Fruit fly (Drosophila melanogaster): ENCODE results near the gene CG18675.

- TF ChIP-seq lz (GFP tag; optimal IDR thresholded peaks at IDR 0.05) (no peak), CG6792 (GFP tag; optimal IDR thresholded peaks at IDR 0.05) (no peak), Lpt (GFP tag; optimal IDR thresholded peaks at IDR 0.05) (no peak), achi (GFP tag; optimal IDR thresholded peaks at IDR 0.05) (no peak), Hr39 (GFP tag; optimal IDR thresholded peaks at IDR 0.05) (no peak), CG6276 (GFP tag; optimal IDR thresholded peaks at IDR 0.05) (no peak), OdsH (GFP tag; optimal IDR thresholded peaks at IDR 0.05) (no peak), Smox (GFP tag; optimal IDR thresholded peaks at IDR 0.05) (no peak), esn (GFP tag; optimal IDR thresholded peaks at IDR 0.05) (no peak)
Observed at dm6 chr3L:4229365-4229967, 55.8 kb downstream of the CG18675 start.
